Fruit fly (Drosophila melanogaster): ENCODE results near the gene CG3386.

The CG3386 gene

dm6 chr3L:724518-725341 is 42.5 kb upstream of the CG3386 start (continued):
- peak; percentile 65 for TF ChIP-seq HmgZ (tag; optimal IDR thresholded peaks at IDR 0.05)
- TF ChIP-seq CG8290 (GFP tag; optimal IDR thresholded peaks at IDR 0.05): peak; percentile 98
- peak; percentile 49 to 90 for TF ChIP-seq CG8290 (tag; optimal IDR thresholded peaks at IDR 0.05)
- TF ChIP-seq Oli (tag; optimal IDR thresholded peaks at IDR 0.05): peak; percentile 91
- peak; percentile 91 for TF ChIP-seq CG8359 (GFP tag; optimal IDR thresholded peaks at IDR 0.05; ENCODE audit: borderline replicate concordance)
- peak; percentile 41 for TF ChIP-seq zfh2 (GFP tag; optimal IDR thresholded peaks at IDR 0.05)
- TF ChIP-seq bsh (GFP tag; optimal IDR thresholded peaks at IDR 0.05): peak; percentile 82 to 98
- TF ChIP-seq CG7786 (GFP tag; optimal IDR thresholded peaks at IDR 0.05): peak; percentile 84
- peak; percentile 95 for TF ChIP-seq CG8089 (GFP tag; optimal IDR thresholded peaks at IDR 0.05)
- peak; percentile 90 for TF ChIP-seq CG10565 (GFP tag; optimal IDR thresholded peaks at IDR 0.05)
- TF ChIP-seq schlank (tag; optimal IDR thresholded peaks at IDR 0.05): peak; percentile 34
- peak; percentile 89 for TF ChIP-seq CG12104 (GFP tag; optimal IDR thresholded peaks at IDR 0.05)
- peak; percentile 77 for TF ChIP-seq CG11085 (GFP tag; IDR thresholded peaks at IDR 0.05)
- peak; percentile 23 for TF ChIP-seq Hey (tag; optimal IDR thresholded peaks at IDR 0.05)
- peak; percentile 22 for TF ChIP-seq emc (GFP tag; optimal IDR thresholded peaks at IDR 0.05)
- no peak for TF ChIP-seq Doc3 (GFP tag; IDR thresholded peaks at IDR 0.05; ENCODE audit: partially characterized antibody)
- TF ChIP-seq usp (GFP tag; optimal IDR thresholded peaks at IDR 0.05): no peak
- peak; percentile 94 for TF ChIP-seq zen (tag; optimal IDR thresholded peaks at IDR 0.05)
- TF ChIP-seq chinmo (GFP tag; IDR thresholded peaks at IDR 0.05; ENCODE audit: partially characterized antibody): no peak
- peak; percentile 43; the same call in 1 of the 3 replicates for TF ChIP-seq Dbx (GFP tag; IDR thresholded peaks at IDR 0.05)
- TF ChIP-seq CG13424 (tag; optimal IDR thresholded peaks at IDR 0.05): peak; percentile 87
- peak; percentile 97 for TF ChIP-seq CG14710 (tag; optimal IDR thresholded peaks at IDR 0.05)
- peak; percentile 68 for TF ChIP-seq CG6654 (GFP tag; optimal IDR thresholded peaks at IDR 0.05)
- TF ChIP-seq ab (GFP tag; optimal IDR thresholded peaks at IDR 0.05): peak; percentile 76
- TF ChIP-seq lbe (GFP tag; optimal IDR thresholded peaks at IDR 0.05): peak; percentile 88
- peak; percentile 98 for TF ChIP-seq CG4707 (GFP tag; optimal IDR thresholded peaks at IDR 0.05)
- TF ChIP-seq gcm (GFP tag; optimal IDR thresholded peaks at IDR 0.05): peak; percentile 97
- no peak for TF ChIP-seq tna (GFP tag; IDR thresholded peaks at IDR 0.05; ENCODE audit: partially characterized antibody)
- TF ChIP-seq fd102C (GFP tag; optimal IDR thresholded peaks at IDR 0.05): peak; percentile 95
- peak; percentile 46 for TF ChIP-seq CG18011 (GFP tag; optimal IDR thresholded peaks at IDR 0.05)
- peak; percentile 99 for TF ChIP-seq zfh1 (GFP tag; IDR thresholded peaks at IDR 0.05)
- peak; percentile 97 for TF ChIP-seq CG8388 (GFP tag; optimal IDR thresholded peaks at IDR 0.05)
- TF ChIP-seq en (GFP tag; optimal IDR thresholded peaks at IDR 0.05): peak; percentile 95
- TF ChIP-seq Ets65A (GFP tag): peak; percentile 97
- peak; percentile 93 for TF ChIP-seq E2f1 (GFP tag; IDR thresholded peaks at IDR 0.05)
- TF ChIP-seq CG2678 (tag; optimal IDR thresholded peaks at IDR 0.05): peak; percentile 90
- TF ChIP-seq B-H2 (GFP tag; optimal IDR thresholded peaks at IDR 0.05): no peak
- no peak; the same call in 1 of the 2 replicates for TF ChIP-seq inv (GFP tag; IDR thresholded peaks at IDR 0.05; ENCODE audit: partially characterized antibody)
- peak; percentile 92 for TF ChIP-seq CG32767 (GFP tag; IDR thresholded peaks at IDR 0.05)
- peak; percentile 93 for TF ChIP-seq cato (GFP tag; optimal IDR thresholded peaks at IDR 0.05; ENCODE audit: borderline replicate concordance)
- peak; percentile 80 for TF ChIP-seq Bteb2 (GFP tag; optimal IDR thresholded peaks at IDR 0.05)
- no peak for TF ChIP-seq Scr (GFP tag; IDR thresholded peaks at IDR 0.05; ENCODE audit: partially characterized antibody)
- TF ChIP-seq lab (GFP tag; optimal IDR thresholded peaks at IDR 0.05): peak; percentile 80
- TF ChIP-seq D19B (GFP tag; optimal IDR thresholded peaks at IDR 0.05): peak; percentile 36
- TF ChIP-seq ewg (GFP tag; optimal IDR thresholded peaks at IDR 0.05): peak; percentile 84
- peak; percentile 98 for TF ChIP-seq CG2712 (tag; optimal IDR thresholded peaks at IDR 0.05)
- peak; percentile 96 for TF ChIP-seq croc (GFP tag; conservative IDR thresholded peaks at IDR 0.05)
- TF ChIP-seq CG8478 (optimal IDR thresholded peaks at IDR 0.05): no peak
